Worm (Caenorhabditis elegans) whole organism, L3 larva: ENCODE measurements around the gene ZK945.6.

Experiments
- nhr-11 ChIP-seq: fragments of 150-350 bp; optimal IDR thresholded peaks from 2 replicates; lab custom pipeline; 2014; ENCODE audit warnings: missing biosample characterization, missing genetic modification characterization
- ztf-11 ChIP-seq: fragments of 150-350 bp; optimal IDR thresholded peaks from 2 replicates; lab custom pipeline; 2014; ENCODE audit warnings: missing biosample characterization, missing genetic modification characterization

DNA sequence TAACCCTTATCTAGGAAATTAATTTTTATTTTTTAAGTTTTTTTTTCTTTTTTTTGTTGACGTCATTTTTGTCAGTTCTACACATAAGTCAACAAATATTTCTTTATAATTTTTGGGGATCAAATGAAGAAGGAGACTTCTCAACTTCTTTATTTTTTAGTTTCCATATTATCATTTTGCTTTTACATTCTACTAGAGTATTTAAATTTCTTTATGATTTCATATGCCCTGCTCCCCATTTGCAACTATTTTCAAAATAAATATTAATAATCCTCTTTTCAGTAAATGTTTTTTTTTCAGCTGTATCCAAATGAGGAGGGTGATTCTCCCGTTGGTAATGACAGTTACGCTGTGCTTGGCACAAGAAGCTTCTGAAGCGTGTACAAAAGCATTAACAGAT lies 30.6 kb upstream of the ZK945.6 start, which contains the start of gene phg-1:
- no peak for TF ChIP-seq nhr-11 (tag; lab: Kevin White, UChicago)
- no peak for TF ChIP-seq ztf-11
